Fruit fly (Drosophila melanogaster) whole organism, pupa: ENCODE results near the gene CG16978.

Experiments
- CG10348 ChIP-seq: fragments of 200-800 bp; sonication (Bioruptor generic); IDR thresholded peaks from 2 replicates; pipeline ENCODE4 v1.3.6; 2022; ENCODE audit warnings: missing biosample characterization, missing genetic modification characterization
- CG12605 ChIP-seq: fragments of 200-800 bp; sonication (Bioruptor generic); IDR thresholded peaks from 2 replicates; pipeline ENCODE4 v1.3.6; 2022; ENCODE audit warnings: missing biosample characterization, missing genetic modification characterization
- CG13204 ChIP-seq: fragments of 200-800 bp; sonication (Bioruptor generic); optimal IDR thresholded peaks from 2 replicates; lab custom pipeline; 2018; ENCODE audit warnings: missing biosample characterization, mild to moderate bottlenecking, missing genetic modification characterization, moderate library complexity
- CG14655 ChIP-seq: fragments of 200-800 bp; sonication (Bioruptor generic); optimal IDR thresholded peaks from 3 replicates; lab custom pipeline; 2017; ENCODE audit warnings: mild to moderate bottlenecking, missing biosample characterization, missing genetic modification reagents, missing genetic modification characterization
- CG15710 ChIP-seq: fragments of 200-800 bp; sonication (Bioruptor generic); optimal IDR thresholded peaks from 2 replicates; lab custom pipeline; 2018; ENCODE audit warnings: missing biosample characterization, mild to moderate bottlenecking, missing genetic modification characterization, moderate library complexity
- CG17806 ChIP-seq: fragments of 200-800 bp; sonication (Bioruptor generic); optimal IDR thresholded peaks from 2 replicates; lab custom pipeline; 2018; ENCODE audit warnings: missing biosample characterization, mild to moderate bottlenecking, missing genetic modification characterization, moderate library complexity
- CG32121 ChIP-seq: fragments of 200-800 bp; sonication (Bioruptor generic); IDR thresholded peaks from 2 replicates; pipeline ENCODE4 v1.3.6; 2022; ENCODE audit warnings: missing biosample characterization, missing genetic modification characterization
- CG34367 ChIP-seq: fragments of 200-800 bp; sonication (Bioruptor generic); optimal IDR thresholded peaks from 2 replicates; lab custom pipeline; 2018; ENCODE audit warnings: missing biosample characterization, mild to moderate bottlenecking, missing genetic modification characterization
- CG4496 ChIP-seq: fragments of 200-800 bp; sonication (Bioruptor generic); IDR thresholded peaks from 3 replicates; pipeline ENCODE4 v1.3.6; 2022; ENCODE audit warnings: missing biosample characterization, missing genetic modification characterization
- CG8159 ChIP-seq: fragments of 200-800 bp; sonication (Bioruptor generic); optimal IDR thresholded peaks from 3 replicates; lab custom pipeline; 2018; ENCODE audit warnings: missing biosample characterization, mild to moderate bottlenecking, missing genetic modification characterization, moderate library complexity
- CG8301 ChIP-seq: fragments of 200-800 bp; sonication (Bioruptor generic); optimal IDR thresholded peaks from 2 replicates; lab custom pipeline; 2018; ENCODE audit warnings: missing biosample characterization, mild to moderate bottlenecking, missing genetic modification characterization
- CG9948 ChIP-seq: fragments of 200-800 bp; sonication (Bioruptor generic); optimal IDR thresholded peaks from 2 replicates; lab custom pipeline; 2018; ENCODE audit warnings: missing biosample characterization, mild to moderate bottlenecking, missing genetic modification characterization, moderate library complexity
- D1 ChIP-seq: fragments of 200-800 bp; sonication (Bioruptor generic); optimal IDR thresholded peaks from 2 replicates; lab custom pipeline; 2018; ENCODE audit warnings: missing biosample characterization, mild to moderate bottlenecking, missing genetic modification characterization, moderate library complexity
- EcR ChIP-seq: fragments of 200-800 bp; sonication (Bioruptor generic); optimal IDR thresholded peaks from 3 replicates; lab custom pipeline; 2019; ENCODE audit warnings: missing biosample characterization, missing genetic modification characterization, mild to moderate bottlenecking, moderate library complexity, missing genetic modification reagents
- Ets98B ChIP-seq: fragments of 200-800 bp; sonication (Bioruptor generic); IDR thresholded peaks from 2 replicates; pipeline ENCODE4 v1.3.6; 2022; ENCODE audit warnings: missing biosample characterization, missing genetic modification characterization
- Pif1A ChIP-seq: fragments of 200-800 bp; sonication (Bioruptor generic); optimal IDR thresholded peaks from 3 replicates; lab custom pipeline; 2016; ENCODE audit warnings: missing biosample characterization, missing genetic modification characterization
- Pif1B ChIP-seq: fragments of 200-800 bp; sonication (Bioruptor generic); optimal IDR thresholded peaks from 3 replicates; lab custom pipeline; 2016; ENCODE audit warnings: missing biosample characterization, missing genetic modification characterization
- Snoo ChIP-seq: fragments of 200-800 bp; sonication (Bioruptor generic); optimal IDR thresholded peaks from 3 replicates; lab custom pipeline; 2017; ENCODE audit warnings: missing biosample characterization, mild to moderate bottlenecking, missing genetic modification characterization, inconsistent platforms
- fd96Ca ChIP-seq: fragments of 200-800 bp; sonication (Bioruptor generic); IDR thresholded peaks from 3 replicates; pipeline ENCODE4 v1.3.6; 2022; ENCODE audit warnings: missing biosample characterization, missing genetic modification characterization
- gl ChIP-seq: fragments of 200-800 bp; sonication (Bioruptor generic); optimal IDR thresholded peaks from 2 replicates; lab custom pipeline; 2018; ENCODE audit warnings: missing biosample characterization, mild to moderate bottlenecking, missing genetic modification characterization
- rn ChIP-seq: fragments of 200-800 bp; sonication (Bioruptor generic); IDR thresholded peaks from 2 replicates; pipeline ENCODE4 v1.3.6; 2022; ENCODE audit warnings: missing biosample characterization, missing genetic modification characterization

CG16978 gene

dm6 chr2L:13142803-13143202 is 619 bp downstream of the CG16978 start, which contains the start of gene CG9928:
CG9928 (minus strand) TSS chr2L:13142903.
- TF ChIP-seq CG34367: no peak
- no peak for TF ChIP-seq Pif1B
- TF ChIP-seq CG9948 (tag; lab: Kevin White, UChicago): no peak
- no peak for TF ChIP-seq D1 (tag; lab: Kevin White, UChicago)
- TF ChIP-seq rn (GFP tag; lab: Robert Waterston, UW): no peak
- TF ChIP-seq CG8301 (tag; lab: Kevin White, UChicago): no peak

DNA sequence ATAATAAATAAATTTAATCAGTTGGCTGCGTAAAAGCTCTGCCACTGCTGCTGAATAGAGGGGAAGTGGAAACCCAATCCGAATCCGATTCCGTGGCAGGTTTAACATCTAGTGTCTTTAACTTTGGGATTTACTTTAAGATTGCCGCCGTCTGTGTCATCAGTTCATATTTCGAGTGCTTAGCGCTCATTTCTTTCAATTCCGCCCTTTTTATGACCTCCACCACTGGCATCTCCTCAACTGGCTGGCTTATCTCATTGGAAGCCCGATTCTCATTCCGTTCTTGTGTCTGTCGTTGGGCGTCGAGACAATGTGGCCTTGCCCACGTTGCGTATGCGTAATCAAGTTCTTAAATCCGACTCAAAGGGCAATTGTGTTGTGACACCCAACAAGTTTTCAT is 2.5 kb downstream of the CG16978 start:
- TF ChIP-seq D1 (tag; lab: Kevin White, UChicago) (no peak), CG10348 (GFP tag; lab: Robert Waterston, UW) (no peak), Snoo (no peak), CG14655 (GFP tag; lab: Kevin White, UChicago) (no peak), CG15710 (no peak), gl (tag; lab: Kevin White, UChicago) (no peak), CG12605 (no peak), CG8301 (tag; lab: Kevin White, UChicago) (no peak), Ets98B (GFP tag; lab: Robert Waterston, UW) (no peak), CG17806 (no peak), CG9948 (tag; lab: Kevin White, UChicago) (no peak), CG8159 (tag; lab: Kevin White, UChicago) (no peak), Pif1A (GFP tag; lab: Kevin White, UChicago) (no peak), Pif1B (no peak)

- TF ChIP-seq fd96Ca: no peak
- no peak for TF ChIP-seq CG9948 (tag; lab: Kevin White, UChicago)
- no peak for TF ChIP-seq D1 (tag; lab: Kevin White, UChicago)
- no peak for TF ChIP-seq CG8159 (tag; lab: Kevin White, UChicago)
- TF ChIP-seq Pif1A (GFP tag; lab: Kevin White, UChicago): no peak
- TF ChIP-seq rn (GFP tag; lab: Robert Waterston, UW): no peak
- TF ChIP-seq CG32121 (GFP tag; lab: Robert Waterston, UW): no peak
Measured at dm6 chr2L:13135929-13136328, 7.5 kb downstream of the CG16978 start.

dm6 chr2L:13130291-13130690 is 13.1 kb downstream of the CG16978 start, which contains the start of gene CG5122:
CG5122 (plus strand) TSS chr2L:13130591.
- TF ChIP-seq CG32121 (GFP tag; lab: Robert Waterston, UW) (no peak), CG34367 (no peak), EcR (GFP tag; lab: Kevin White, UChicago) (no peak), CG8159 (tag; lab: Kevin White, UChicago) (no peak), Ets98B (GFP tag; lab: Robert Waterston, UW) (no peak), gl (tag; lab: Kevin White, UChicago) (no peak), CG10348 (GFP tag; lab: Robert Waterston, UW) (no peak), CG15710 (no peak)

DNA sequence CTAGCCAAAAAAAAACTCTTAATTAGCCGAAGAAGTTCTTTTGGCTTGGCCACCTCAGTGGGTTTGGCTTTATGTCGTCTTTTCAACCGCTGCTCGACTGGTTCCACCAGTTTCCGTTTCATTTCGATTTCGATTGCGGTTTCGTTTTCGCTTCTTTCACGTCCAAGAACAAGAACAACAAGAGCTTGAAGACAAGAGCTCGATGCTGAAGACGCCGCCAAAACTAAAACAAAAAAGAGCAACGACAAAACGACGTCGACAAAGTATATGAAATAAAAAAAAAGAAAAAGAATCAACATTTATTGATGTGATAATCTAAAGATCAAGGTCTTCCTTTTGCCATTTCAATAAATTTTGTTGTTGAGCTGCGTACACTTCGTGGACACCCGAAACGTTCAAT is 20.9 kb downstream of the CG16978 start:
- TF ChIP-seq Snoo: no peak
- no peak for TF ChIP-seq D1 (tag; lab: Kevin White, UChicago)
- no peak for TF ChIP-seq rn (GFP tag; lab: Robert Waterston, UW)
- TF ChIP-seq CG14655 (GFP tag; lab: Kevin White, UChicago): peak; percentile 14
- no peak for TF ChIP-seq Pif1B
- no peak for TF ChIP-seq CG8301 (tag; lab: Kevin White, UChicago)
- no peak for TF ChIP-seq CG4496
- TF ChIP-seq CG17806: peak; percentile 27
- no peak for TF ChIP-seq CG10348 (GFP tag; lab: Robert Waterston, UW)
- no peak for TF ChIP-seq Ets98B (GFP tag; lab: Robert Waterston, UW)
- peak; percentile 59 for TF ChIP-seq CG13204 (GFP tag; lab: Kevin White, UChicago)
- TF ChIP-seq gl (tag; lab: Kevin White, UChicago): peak; percentile 63
- TF ChIP-seq fd96Ca: no peak
- TF ChIP-seq CG8159 (tag; lab: Kevin White, UChicago): peak; percentile 32
- TF ChIP-seq CG32121 (GFP tag; lab: Robert Waterston, UW): no peak
- TF ChIP-seq Pif1A (GFP tag; lab: Kevin White, UChicago): peak; percentile 20
- peak; percentile 14 for TF ChIP-seq EcR (GFP tag; lab: Kevin White, UChicago)
- TF ChIP-seq CG34367: peak; percentile 41

DNA sequence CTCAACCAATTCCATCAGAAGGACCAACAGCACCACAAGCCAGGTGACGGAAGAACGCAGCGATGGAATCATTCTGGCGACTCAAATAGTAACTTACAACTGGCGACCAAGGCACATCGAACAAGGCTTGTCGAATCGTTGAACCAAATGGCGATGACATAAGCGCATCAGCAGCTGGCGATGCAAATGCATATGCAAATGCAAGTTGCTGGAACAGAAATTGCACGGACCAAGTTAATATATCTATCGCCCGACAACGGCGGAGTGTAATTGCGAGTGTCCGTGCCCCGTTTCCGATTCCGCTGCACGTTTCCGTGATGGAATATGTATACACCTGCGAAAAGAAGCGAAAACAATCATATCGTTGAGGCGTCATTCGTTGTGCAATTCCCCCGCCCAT is 24.4 kb downstream of the CG16978 start, which contains the start of the genes CG44198 and CG43050:
TSS of gene CG44198 (minus strand) at position 101 of the 400 bp plus-strand sequence.
TSS of gene CG43050 (plus strand) at position 261 of the 400 bp plus-strand sequence.
- TF ChIP-seq Ets98B (GFP tag; lab: Robert Waterston, UW) (no peak), CG10348 (GFP tag; lab: Robert Waterston, UW) (no peak), CG12605 (no peak), gl (tag; lab: Kevin White, UChicago) (no peak), D1 (tag; lab: Kevin White, UChicago) (no peak), CG4496 (no peak), CG15710 (no peak), CG32121 (GFP tag; lab: Robert Waterston, UW) (no peak), Pif1B (no peak), CG9948 (tag; lab: Kevin White, UChicago) (no peak), CG8301 (tag; lab: Kevin White, UChicago) (no peak)

DNA sequence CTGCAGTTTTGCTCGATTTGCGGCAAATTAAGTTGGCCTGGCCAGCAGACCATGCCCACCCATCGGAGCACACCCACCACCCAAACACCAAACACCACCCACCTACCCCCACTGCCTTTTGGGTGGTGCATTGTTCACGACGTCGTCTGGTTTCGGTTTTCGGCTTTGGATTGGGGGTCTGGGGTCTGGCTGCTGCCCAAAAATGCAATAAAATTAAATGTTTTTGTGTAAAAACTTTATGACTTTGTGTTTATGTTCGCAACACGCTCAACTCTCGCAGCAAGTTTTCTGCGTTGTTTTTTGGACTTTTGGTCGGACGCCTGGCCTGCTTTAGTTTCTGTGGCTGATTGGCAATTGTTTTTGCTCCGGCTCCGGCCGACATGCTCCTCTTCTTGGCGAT is 26.7 kb downstream of the CG16978 start:
- TF ChIP-seq CG13204 (GFP tag; lab: Kevin White, UChicago): no peak
- no peak for TF ChIP-seq CG9948 (tag; lab: Kevin White, UChicago)
- no peak for TF ChIP-seq CG14655 (GFP tag; lab: Kevin White, UChicago)
- TF ChIP-seq CG32121 (GFP tag; lab: Robert Waterston, UW): peak; percentile 52; the same call in 1 of the 2 replicates
- no peak for TF ChIP-seq CG8159 (tag; lab: Kevin White, UChicago)
